Fruit fly (Drosophila melanogaster): Measurements from ENCODE around the gene t-cup.

t-cup gene

dm6 chr2L:12483866-12484554 lies 13.1 kb downstream of the t-cup start (continued):
- TF ChIP-seq CG30403 (GFP tag; optimal IDR thresholded peaks at IDR 0.05) (peak; percentile 92), grn (GFP tag; optimal IDR thresholded peaks at IDR 0.05) (peak; percentile 77), CG2712 (tag; optimal IDR thresholded peaks at IDR 0.05) (peak; percentile 87), nmo (GFP tag; optimal IDR thresholded peaks at IDR 0.05) (peak; percentile 92), CG16815 (GFP tag; optimal IDR thresholded peaks at IDR 0.05) (peak; percentile 76), CG5245 (GFP tag; optimal IDR thresholded peaks at IDR 0.05) (peak; percentile 81), gsb-n (tag; optimal IDR thresholded peaks at IDR 0.05) (peak; percentile 86), disco-r (GFP tag; optimal IDR thresholded peaks at IDR 0.05) (peak; percentile 78), toy (GFP tag; IDR thresholded peaks at IDR 0.05) (peak; percentile 54; the same call in 1 of the 2 replicates), CG17186 (GFP tag; optimal IDR thresholded peaks at IDR 0.05) (peak; percentile 41), CG15601 (tag; optimal IDR thresholded peaks at IDR 0.05) (peak; percentile 85), CG17612 (GFP tag; IDR thresholded peaks at IDR 0.05) (peak; percentile 76; the same call in 1 of the 2 replicates), aop (GFP tag; IDR thresholded peaks at IDR 0.05) (no peak), pan (optimal IDR thresholded peaks at IDR 0.05) (no peak), pan (GFP tag; optimal IDR thresholded peaks at IDR 0.05 in 1 of 2, IDR thresholded peaks at IDR 0.05 in 1 of 2) (peak in 1 of 2 experiments; percentile 91), CkIIα-i1 (GFP tag; IDR thresholded peaks at IDR 0.05) (no peak), CG11560 (tag; IDR thresholded peaks at IDR 0.05) (peak; percentile 69; the same call in 1 of the 3 replicates), Bgb (GFP tag; IDR thresholded peaks at IDR 0.05; ENCODE audit: partially characterized antibody) (no peak), CG15011 (GFP tag; optimal IDR thresholded peaks at IDR 0.05) (peak; percentile 76), CG3065 (GFP tag; optimal IDR thresholded peaks at IDR 0.05) (peak; percentile 62), bcd (GFP tag; optimal IDR thresholded peaks at IDR 0.05) (peak; percentile 86), Elba2 (GFP tag; optimal IDR thresholded peaks at IDR 0.05) (peak; percentile 1), CG12155 (GFP tag; optimal IDR thresholded peaks at IDR 0.05) (peak; percentile 74), CG4707 (GFP tag; optimal IDR thresholded peaks at IDR 0.05) (peak; percentile 61), sob (GFP tag; IDR thresholded peaks at IDR 0.05) (peak; percentile 85), Kr (GFP tag; optimal IDR thresholded peaks at IDR 0.05) (no peak), Jarid2 (GFP tag; optimal IDR thresholded peaks at IDR 0.05) (peak; percentile 41), Rfx (GFP tag; IDR thresholded peaks at IDR 0.05) (peak; percentile 89), slou (GFP tag; optimal IDR thresholded peaks at IDR 0.05) (peak; percentile 72), sens (GFP tag) (peak; percentile 97), klu (GFP tag; IDR thresholded peaks at IDR 0.05) (no peak), CG1529 (GFP tag; optimal IDR thresholded peaks at IDR 0.05) (peak; percentile 81), Ssrp (tag; optimal IDR thresholded peaks at IDR 0.05) (peak; percentile 87), gt (GFP tag; IDR thresholded peaks at IDR 0.05) (peak; percentile 43; the same call in 1 of the 2 replicates), CG4404 (GFP tag; IDR thresholded peaks at IDR 0.05) (no peak), cas (GFP tag; IDR thresholded peaks at IDR 0.05) (0 out of 2 replicates have a peak, but pooled peaks have one; percentile 11), ken (GFP tag; IDR thresholded peaks at IDR 0.05) (peak; percentile 87), CG14667 (GFP tag; IDR thresholded peaks at IDR 0.05) (no peak; the same call in 1 of the 2 replicates), PHDP (tag; optimal IDR thresholded peaks at IDR 0.05) (peak; percentile 92), CG11247 (GFP tag; IDR thresholded peaks at IDR 0.05) (0 out of 2 replicates have a peak, but pooled peaks have one; percentile 76), tin (GFP tag; optimal IDR thresholded peaks at IDR 0.05) (peak; percentile 91), ewg (GFP tag; optimal IDR thresholded peaks at IDR 0.05) (peak; percentile 79), CG14441 (GFP tag; IDR thresholded peaks at IDR 0.05) (peak; percentile 88), pnt (GFP tag; optimal IDR thresholded peaks at IDR 0.05) (peak; percentile 90), D (optimal IDR thresholded peaks at IDR 0.05) (no peak), D (GFP tag; optimal IDR thresholded peaks at IDR 0.05) (peak; percentile 84), CG17328 (GFP tag; IDR thresholded peaks at IDR 0.05) (peak; percentile 89), ftz-f1 (GFP tag; optimal IDR thresholded peaks at IDR 0.05) (no peak), hbn (GFP tag; IDR thresholded peaks at IDR 0.05; ENCODE audit: partially characterized antibody) (no peak; the same call in 1 of the 2 replicates), Atf3 (GFP tag; optimal IDR thresholded peaks at IDR 0.05) (peak; percentile 86), sug (tag; optimal IDR thresholded peaks at IDR 0.05) (peak; percentile 87)
